Fruit fly (Drosophila melanogaster): Measurements from ENCODE around the gene HP4.
A peak's percentile ranks its signal among the peaks of the same experiment; 100 is the strongest.

HP4 gene

dm6 chr3L:7938638-7939037, 37.3 kb downstream of the HP4 start (continued):
- TF ChIP-seq HLH54F (GFP tag; optimal IDR thresholded peaks at IDR 0.05) (no peak), CG17361 (GFP tag; IDR thresholded peaks at IDR 0.05) (peak; percentile 23; the same call in 1 of the 3 replicates), ranshi (GFP tag; IDR thresholded peaks at IDR 0.05) (no peak), gcm2 (GFP tag; optimal IDR thresholded peaks at IDR 0.05) (no peak), Max (GFP tag; optimal IDR thresholded peaks at IDR 0.05) (no peak), Usf (GFP tag; optimal IDR thresholded peaks at IDR 0.05) (no peak), luna (GFP tag; optimal IDR thresholded peaks at IDR 0.05) (no peak), Dad (GFP tag; optimal IDR thresholded peaks at IDR 0.05) (no peak), fu2 (GFP tag; optimal IDR thresholded peaks at IDR 0.05) (no peak), prd (optimal IDR thresholded peaks at IDR 0.05) (no peak), prd (GFP tag; IDR thresholded peaks at IDR 0.05) (no peak), Rfx (GFP tag; IDR thresholded peaks at IDR 0.05) (no peak), dpn (GFP tag; optimal IDR thresholded peaks at IDR 0.05) (no peak), CG17186 (GFP tag; optimal IDR thresholded peaks at IDR 0.05) (no peak), CG2712 (tag; optimal IDR thresholded peaks at IDR 0.05) (no peak), bab2 (GFP tag; optimal IDR thresholded peaks at IDR 0.05) (no peak), da (GFP tag; optimal IDR thresholded peaks at IDR 0.05) (no peak), CG10209 (GFP tag; optimal IDR thresholded peaks at IDR 0.05) (no peak), Bteb2 (GFP tag; optimal IDR thresholded peaks at IDR 0.05) (no peak), CG6791 (GFP tag; IDR thresholded peaks at IDR 0.05; ENCODE audit: partially characterized antibody) (peak; percentile 49; the same call in 2 of the 3 replicates), Ets97D (GFP tag; optimal IDR thresholded peaks at IDR 0.05) (no peak), otp (GFP tag; IDR thresholded peaks at IDR 0.05) (0 out of 3 replicates have a peak, but pooled peaks have one; percentile 16), HmgZ (tag; optimal IDR thresholded peaks at IDR 0.05) (peak; percentile 4), twi (tag; optimal IDR thresholded peaks at IDR 0.05) (no peak), Atf6 (GFP tag; IDR thresholded peaks at IDR 0.05) (no peak), emc (GFP tag; optimal IDR thresholded peaks at IDR 0.05) (no peak), hbn (GFP tag; IDR thresholded peaks at IDR 0.05; ENCODE audit: partially characterized antibody) (no peak), run (tag; optimal IDR thresholded peaks at IDR 0.05) (peak; percentile 73), Jarid2 (GFP tag; optimal IDR thresholded peaks at IDR 0.05) (no peak), tin (GFP tag; optimal IDR thresholded peaks at IDR 0.05) (no peak), CG6689 (GFP tag; IDR thresholded peaks at IDR 0.05) (no peak), CG6272 (GFP tag; IDR thresholded peaks at IDR 0.05) (no peak), en (GFP tag; optimal IDR thresholded peaks at IDR 0.05) (no peak), CG4404 (GFP tag; IDR thresholded peaks at IDR 0.05) (no peak), vvl (GFP tag; IDR thresholded peaks at IDR 0.05) (no peak), CG8478 (optimal IDR thresholded peaks at IDR 0.05) (no peak), crol (GFP tag; IDR thresholded peaks at IDR 0.05) (peak; percentile 69), Ets65A (GFP tag) (no peak), pfk (GFP tag; optimal IDR thresholded peaks at IDR 0.05) (no peak), CG2889 (GFP tag; IDR thresholded peaks at IDR 0.05) (no peak), CG15514 (GFP tag; optimal IDR thresholded peaks at IDR 0.05) (no peak), z (GFP tag; IDR thresholded peaks at IDR 0.05) (no peak), salm (tag; optimal IDR thresholded peaks at IDR 0.05) (peak; percentile 50), ci (GFP tag; IDR thresholded peaks at IDR 0.05) (peak; percentile 58; the same call in 1 of the 3 replicates), Ssrp (tag; optimal IDR thresholded peaks at IDR 0.05) (no peak), caup (GFP tag; optimal IDR thresholded peaks at IDR 0.05; ENCODE audit: severe bottlenecking) (peak; percentile 17), fd3F (GFP tag; optimal IDR thresholded peaks at IDR 0.05) (no peak), CG8388 (GFP tag; optimal IDR thresholded peaks at IDR 0.05) (no peak), ash1 (GFP tag; optimal IDR thresholded peaks at IDR 0.05) (no peak), maf-S (GFP tag; optimal IDR thresholded peaks at IDR 0.05) (no peak), CG5953 (GFP tag; IDR thresholded peaks at IDR 0.05) (no peak), Trl (optimal IDR thresholded peaks at IDR 0.05) (no peak), Trl (GFP tag; optimal IDR thresholded peaks at IDR 0.05) (no peak), CG15073 (GFP tag; optimal IDR thresholded peaks at IDR 0.05) (no peak)

All from whole organism, embryonic.